Worm (Caenorhabditis elegans) whole organism, L4 larva: ENCODE measurements around the gene wdr-5.2.
A peak's percentile ranks its signal among the peaks of the same experiment; 100 is the strongest.

Experiments
- F37D6.2 ChIP-seq: sonication (generic microtip); optimal IDR thresholded peaks from 2 replicates; lab custom pipeline; 2016; ENCODE audit warnings: mild to moderate bottlenecking, missing genetic modification characterization, missing compliant biosample characterization
- F49E8.2 ChIP-seq: sonication (generic microtip); optimal IDR thresholded peaks from 2 replicates; lab custom pipeline; 2016; ENCODE audit warnings: missing compliant biosample characterization, mild to moderate bottlenecking, missing genetic modification characterization, borderline replicate concordance
- Y48G9A.11 ChIP-seq: fragments of 200-800 bp; sonication (Bioruptor generic); IDR thresholded peaks from 2 replicates; pipeline ENCODE4 v1.3.6; 2022; ENCODE audit warnings: missing genetic modification reagents, missing genetic modification characterization, missing compliant biosample characterization
- ZK546.5 ChIP-seq, 2 experiments: sonication (generic microtip); optimal IDR thresholded peaks; 2 replicates each; lab custom pipeline; 2017; ENCODE audit warnings: missing biosample characterization in 2 of 2, missing genetic modification characterization in 2 of 2
- aha-1 ChIP-seq: fragments of 150-350 bp; peaks from one replicate; lab custom pipeline; 2014; ENCODE audit warnings: missing biosample characterization, missing genetic modification characterization
- ces-1 ChIP-seq: fragments of 150-350 bp; sonication (generic microtip); optimal IDR thresholded peaks from 4 replicates; lab custom pipeline; 2014; ENCODE audit warnings: missing biosample characterization, missing genetic modification reagents, missing genetic modification characterization
- ctbp-1 ChIP-seq: fragments of 200-800 bp; sonication (Bioruptor generic); IDR thresholded peaks from 2 replicates; pipeline ENCODE4 v1.3.6; 2022; ENCODE audit warnings: missing genetic modification reagents, missing genetic modification characterization, missing compliant biosample characterization
- daf-12 ChIP-seq: fragments of 150-350 bp; optimal IDR thresholded peaks from 2 replicates; lab custom pipeline; 2014; ENCODE audit warnings: missing biosample characterization, missing genetic modification reagents, missing genetic modification characterization
- daf-16 ChIP-seq, 3 experiments: sonication (generic microtip); optimal IDR thresholded peaks; 2 replicates each; lab custom pipeline; 2016 to 2017; ENCODE audit warnings: missing genetic modification characterization in 3 of 3, missing genetic modification reagents in 3 of 3, mild to moderate bottlenecking in 2 of 3, missing compliant biosample characterization in 2 of 3, missing biosample characterization in 1 of 3, moderate library complexity in 1 of 3
- daf-8 ChIP-seq: fragments of 200-800 bp; sonication (Bioruptor generic); IDR thresholded peaks from 2 replicates; pipeline ENCODE4 v1.3.6; 2022; ENCODE audit warnings: missing genetic modification characterization, missing compliant biosample characterization
- dmd-6 ChIP-seq: fragments of 200-800 bp; sonication (Bioruptor generic); IDR thresholded peaks from 2 replicates; pipeline ENCODE4 v1.3.6; 2022; ENCODE audit warnings: missing genetic modification reagents, missing genetic modification characterization, missing compliant biosample characterization
- dmd-9 ChIP-seq: fragments of 200-800 bp; sonication (Bioruptor generic); IDR thresholded peaks from 2 replicates; pipeline ENCODE4 v1.3.6; 2022; ENCODE audit warnings: missing genetic modification reagents, missing genetic modification characterization, missing compliant biosample characterization
- egl-27 ChIP-seq: sonication (generic microtip); optimal IDR thresholded peaks from 3 replicates; lab custom pipeline; 2017; ENCODE audit warnings: missing biosample characterization, missing genetic modification reagents, missing genetic modification characterization
- egl-43 ChIP-seq: fragments of 200-800 bp; sonication (Bioruptor generic); IDR thresholded peaks from 2 replicates; pipeline ENCODE4 v1.3.6; 2022; ENCODE audit warnings: missing genetic modification reagents, missing genetic modification characterization, missing compliant biosample characterization
- fkh-10 ChIP-seq: fragments of 150-350 bp; optimal IDR thresholded peaks from 2 replicates; lab custom pipeline; 2014; ENCODE audit warnings: missing biosample characterization, missing genetic modification reagents, missing genetic modification characterization
- fos-1 ChIP-seq: fragments of 150-350 bp; optimal IDR thresholded peaks from 2 replicates; lab custom pipeline; 2014; ENCODE audit warnings: missing biosample characterization, missing genetic modification characterization
- hlh-11 ChIP-seq: fragments of 200-800 bp; sonication (Bioruptor generic); optimal IDR thresholded peaks from 2 replicates; lab custom pipeline; 2018; ENCODE audit warnings: mild to moderate bottlenecking, missing genetic modification characterization, missing compliant biosample characterization
- hlh-30 ChIP-seq: sonication (generic microtip); optimal IDR thresholded peaks from 2 replicates; lab custom pipeline; 2017; ENCODE audit warnings: antibody characterized with exemption, mild to moderate bottlenecking, missing genetic modification characterization, missing compliant biosample characterization; ENCODE audit not compliant: insufficient read depth
- hmg-1.1 ChIP-seq: fragments of 200-800 bp; sonication (Bioruptor generic); IDR thresholded peaks from 2 replicates; pipeline ENCODE4 v1.3.6; 2022; ENCODE audit warnings: missing genetic modification reagents, missing genetic modification characterization, missing compliant biosample characterization
- lin-29 ChIP-seq: fragments of 200-800 bp; sonication (Bioruptor generic); IDR thresholded peaks from 2 replicates; pipeline ENCODE4 v1.3.6; 2022; ENCODE audit warnings: missing genetic modification reagents, missing genetic modification characterization, missing compliant biosample characterization
- lir-3 ChIP-seq: sonication (generic microtip); optimal IDR thresholded peaks from 2 replicates; lab custom pipeline; 2016; ENCODE audit warnings: mild to moderate bottlenecking, missing genetic modification characterization, missing compliant biosample characterization
- lsy-2 ChIP-seq, 2 experiments: fragments of 150-350 bp in 1 of 2; sonication (generic microtip) in 1 of 2; optimal IDR thresholded peaks; 2 replicates each; lab custom pipeline; 2014 to 2017; ENCODE audit warnings: missing biosample characterization in 2 of 2, missing genetic modification characterization in 2 of 2
- madf-5 ChIP-seq, 2 experiments: fragments of 200-800 bp; sonication (Bioruptor generic); IDR thresholded peaks; 2 replicates each; pipeline ENCODE4 v1.3.6; 2022; ENCODE audit warnings: missing compliant biosample characterization in 2 of 2, missing genetic modification characterization in 2 of 2
- mep-1 ChIP-seq: fragments of 150-350 bp; sonication (generic microtip); optimal IDR thresholded peaks from 3 replicates; lab custom pipeline; 2014; ENCODE audit warnings: missing biosample characterization, missing genetic modification characterization
- mxl-3 ChIP-seq: fragments of 200-800 bp; sonication (Bioruptor generic); optimal IDR thresholded peaks from 2 replicates; lab custom pipeline; 2018; ENCODE audit warnings: mild to moderate bottlenecking, missing genetic modification characterization, missing compliant biosample characterization
- nhr-28 ChIP-seq: fragments of 150-350 bp; optimal IDR thresholded peaks from 2 replicates; lab custom pipeline; 2014; ENCODE audit warnings: missing biosample characterization, missing genetic modification characterization
- nhr-42 ChIP-seq: fragments of 200-800 bp; sonication (Bioruptor generic); IDR thresholded peaks from 2 replicates; pipeline ENCODE4 v1.3.6; 2022; ENCODE audit warnings: missing genetic modification characterization, missing compliant biosample characterization
- pqm-1 ChIP-seq: sonication (generic microtip); optimal IDR thresholded peaks from 2 replicates; lab custom pipeline; 2017; ENCODE audit warnings: missing biosample characterization, missing genetic modification characterization
- rbr-2 ChIP-seq: sonication (generic microtip); optimal IDR thresholded peaks from 2 replicates; lab custom pipeline; 2016; ENCODE audit warnings: missing genotype, missing genetic modification characterization, missing compliant biosample characterization
- saeg-2 ChIP-seq: fragments of 200-800 bp; sonication (Bioruptor generic); IDR thresholded peaks from 2 replicates; pipeline ENCODE4 v1.3.6; 2022; ENCODE audit warnings: missing genetic modification reagents, missing genetic modification characterization, missing compliant biosample characterization
- sdz-12 ChIP-seq: fragments of 200-800 bp; sonication (Bioruptor generic); optimal IDR thresholded peaks from 2 replicates; lab custom pipeline; 2018; ENCODE audit warnings: mild to moderate bottlenecking, missing genetic modification characterization, missing compliant biosample characterization
- set-16 ChIP-seq: fragments of 200-800 bp; sonication (Bioruptor generic); IDR thresholded peaks from 2 replicates; pipeline ENCODE4 v1.3.6; 2022; ENCODE audit warnings: missing genetic modification reagents, missing genetic modification characterization, missing compliant biosample characterization
- unc-39 ChIP-seq: sonication (generic microtip); optimal IDR thresholded peaks from 2 replicates; lab custom pipeline; 2017; ENCODE audit warnings: missing biosample characterization, missing genetic modification characterization
- unc-62 ChIP-seq, 3 experiments: fragments of 150-350 bp in 1 of 3; sonication (generic microtip); optimal IDR thresholded peaks in 2 of 3; peaks in 1 of 3; 1 replicate in 1 of 3; 2 replicates in 2 of 3; lab custom pipeline; 2014 to 2017; ENCODE audit warnings: missing biosample characterization in 3 of 3, missing genetic modification characterization in 3 of 3, missing genetic modification reagents in 3 of 3, missing genotype in 1 of 3
- zag-1 ChIP-seq: fragments of 150-350 bp; optimal IDR thresholded peaks from 2 replicates; lab custom pipeline; 2014; ENCODE audit warnings: missing biosample characterization, missing genetic modification characterization
- ztf-7 ChIP-seq: fragments of 150-350 bp; optimal IDR thresholded peaks from 2 replicates; lab custom pipeline; 2014; ENCODE audit warnings: missing biosample characterization, missing genetic modification characterization

The wdr-5.2 gene

DNA sequence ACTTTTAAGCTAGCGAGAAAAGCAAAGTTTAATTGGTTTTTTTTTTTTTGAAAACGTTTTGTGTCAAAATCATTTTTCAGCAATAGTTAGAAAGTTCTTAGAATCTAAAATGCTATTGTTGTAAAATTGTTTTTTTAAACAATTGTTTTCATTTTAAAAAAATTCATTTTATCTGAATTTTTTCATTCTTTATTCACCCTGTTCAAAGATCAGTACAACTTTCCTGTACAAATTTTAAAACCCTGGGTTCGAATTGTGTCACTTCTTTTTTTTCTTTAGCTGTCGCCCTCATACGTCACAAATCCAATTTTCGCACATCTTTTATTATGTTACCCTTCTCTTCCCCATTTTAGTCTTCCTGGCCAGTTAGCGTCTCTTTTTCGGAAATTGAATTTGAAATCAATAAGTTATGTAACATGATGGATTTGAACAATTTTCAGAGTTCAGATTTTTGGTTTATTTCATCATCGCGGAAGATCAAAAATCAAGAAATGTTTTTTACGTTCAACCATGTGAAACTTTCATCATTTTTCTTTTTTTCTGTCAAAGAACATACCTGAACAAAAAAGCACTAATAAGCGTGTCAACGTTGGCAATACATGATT, 6.9 kb downstream of the wdr-5.2 start:
- TF ChIP-seq lsy-2 (tag; optimal IDR thresholded peaks at IDR 0.05; lab: Kevin White, UChicago) (peak in 1 of 2 experiments; percentile 55), F37D6.2 (tag; lab: Kevin White, UChicago) (peak; percentile 4), dmd-6 (peak; percentile 15; the same call in 1 of the 2 replicates), hlh-11 (tag; lab: Kevin White, UChicago) (no peak), aha-1 (tag; lab: Kevin White, UChicago) (peak; percentile 96), fkh-10 (GFP tag; lab: Kevin White, UChicago) (peak; percentile 98), mep-1 (tag; lab: Kevin White, UChicago) (peak; percentile 26), ctbp-1 (GFP tag; lab: Robert Waterston, UW) (peak; percentile 83), lin-29 (GFP tag; lab: Robert Waterston, UW) (no peak), ces-1 (GFP tag; lab: Kevin White, UChicago) (peak; percentile 97)

DNA sequence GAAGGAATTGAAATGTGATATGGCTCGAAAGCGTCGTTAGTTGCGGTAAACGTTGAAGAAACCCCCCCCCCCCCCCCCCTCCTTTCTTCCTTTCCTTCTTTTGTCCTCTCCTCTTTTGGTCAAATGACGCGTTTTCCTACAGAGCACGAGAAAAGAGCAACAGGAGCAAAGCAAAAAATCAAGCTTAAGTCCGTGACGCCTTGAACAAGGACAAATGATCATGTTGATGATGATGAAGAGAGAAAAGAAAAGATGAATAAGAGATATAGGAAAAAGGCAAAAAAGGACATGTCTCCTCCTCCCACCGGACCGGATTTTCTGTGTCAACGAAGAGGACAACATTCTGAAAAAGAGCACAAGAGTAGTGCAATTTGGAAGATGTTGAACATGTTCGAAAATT, 9.7 kb downstream of the wdr-5.2 start:
- TF ChIP-seq unc-62 (GFP tag; optimal IDR thresholded peaks at IDR 0.05 in 1 of 2; lab: Kevin White, UChicago) (peak in 1 of 2 experiments; percentile 96), unc-62 (tag; optimal IDR thresholded peaks at IDR 0.05; lab: Kevin White, UChicago) (no peak), hlh-11 (tag; lab: Kevin White, UChicago) (no peak), hlh-30 (tag; lab: Kevin White, UChicago) (peak; percentile 38), daf-16 (GFP tag; optimal IDR thresholded peaks at IDR 0.05; lab: Kevin White, UChicago) (no peak), daf-16 (tag; optimal IDR thresholded peaks at IDR 0.05; lab: Kevin White, UChicago) (no peak), ztf-7 (tag; lab: Kevin White, UChicago) (no peak), Y48G9A.11 (GFP tag; lab: Robert Waterston, UW) (no peak), pqm-1 (tag; lab: Kevin White, UChicago) (no peak), daf-8 (GFP tag; lab: Robert Waterston, UW) (no peak), rbr-2 (tag; lab: Kevin White, UChicago) (no peak), set-16 (GFP tag; lab: Robert Waterston, UW) (peak; percentile 17; the same call in 1 of the 2 replicates), hmg-1.1 (GFP tag; lab: Robert Waterston, UW) (no peak), egl-27 (tag; lab: Kevin White, UChicago) (no peak), fos-1 (tag; lab: Kevin White, UChicago) (no peak), ZK546.5 (tag; optimal IDR thresholded peaks at IDR 0.05; lab: Kevin White, UChicago) (no peak), nhr-28 (tag; lab: Kevin White, UChicago) (no peak), madf-5 (GFP tag; IDR thresholded peaks at IDR 0.05; lab: Robert Waterston, UW) (no peak), sdz-12 (GFP tag; lab: Kevin White, UChicago) (no peak), daf-12 (tag; lab: Kevin White, UChicago) (no peak), F49E8.2 (tag; lab: Kevin White, UChicago) (no peak), saeg-2 (GFP tag; lab: Robert Waterston, UW) (no peak), dmd-9 (GFP tag; lab: Robert Waterston, UW) (no peak), lir-3 (tag; lab: Kevin White, UChicago) (no peak), egl-43 (GFP tag; lab: Robert Waterston, UW) (no peak), nhr-42 (GFP tag; lab: Robert Waterston, UW) (no peak), zag-1 (no peak), unc-39 (tag; lab: Kevin White, UChicago) (no peak)

DNA sequence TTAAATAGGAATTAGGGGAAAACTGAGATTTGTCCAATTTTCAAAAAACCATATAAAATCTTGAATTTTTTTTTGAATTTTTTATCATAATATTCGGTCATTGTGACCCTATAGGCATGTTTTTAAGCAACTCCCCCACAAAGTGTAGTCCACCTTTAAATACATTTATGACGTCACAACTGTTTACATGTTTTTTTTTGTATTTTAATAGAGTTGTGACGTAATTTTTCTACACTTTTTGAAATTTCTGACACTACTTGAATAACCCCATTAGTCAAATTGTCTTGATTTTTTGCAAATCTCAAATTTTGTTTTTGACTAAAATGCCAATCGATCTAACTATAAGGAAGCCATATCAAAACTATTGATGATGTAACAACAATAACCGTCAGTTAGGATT, 16.2 kb downstream of the wdr-5.2 start:
- TF ChIP-seq saeg-2 (GFP tag; lab: Robert Waterston, UW) (no peak), mxl-3 (GFP tag; lab: Kevin White, UChicago) (no peak), nhr-28 (tag; lab: Kevin White, UChicago) (no peak), aha-1 (tag; lab: Kevin White, UChicago) (peak; percentile 21), pqm-1 (tag; lab: Kevin White, UChicago) (no peak)
